Worm (Caenorhabditis elegans): ENCODE results near the gene srt-33.

DNA sequence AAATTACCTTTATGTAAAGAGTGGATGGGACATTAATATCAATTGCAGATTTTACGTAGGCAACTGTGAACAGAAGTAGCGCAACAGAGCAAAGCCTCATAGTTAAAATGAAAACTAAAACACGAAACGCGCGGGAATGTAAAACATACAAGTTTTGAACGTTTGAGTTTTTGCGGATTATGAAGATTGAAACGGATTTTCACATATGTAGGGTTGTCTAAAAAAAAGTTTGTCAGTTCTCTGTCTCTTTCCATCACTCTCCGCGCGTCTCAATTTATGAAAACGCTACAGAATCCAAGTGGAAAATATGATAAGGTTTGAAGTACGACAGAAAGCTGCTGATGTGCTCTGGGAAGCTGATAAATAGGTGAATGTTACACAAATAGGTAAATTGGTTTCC is 32.9 kb downstream of the srt-33 start, which contains the start of gene K02E11.3:
- no peak for TF ChIP-seq pha-4 (GFP tag; IDR thresholded peaks at IDR 0.05)
- no peak for TF ChIP-seq pha-4 (tag; optimal IDR thresholded peaks at IDR 0.05)
- TF ChIP-seq fkh-10 (GFP tag; optimal IDR thresholded peaks at IDR 0.05): no peak
